Fruit fly (Drosophila melanogaster): ENCODE results near the gene hh.

The hh gene

dm6 chr3R:23181714-23182337, 40.1 kb upstream of the hh start:
- TF ChIP-seq ovo (GFP tag; optimal IDR thresholded peaks at IDR 0.05) (peak; percentile 32), Mnt (GFP tag; optimal IDR thresholded peaks at IDR 0.05) (no peak), pad (GFP tag; optimal IDR thresholded peaks at IDR 0.05) (peak; percentile 97)

dm6 chr3R:23180980-23181630, 39.4 kb upstream of the hh start:
- TF ChIP-seq CG7101 (tag; optimal IDR thresholded peaks at IDR 0.05) (peak; percentile 43), CG14711 (tag; optimal IDR thresholded peaks at IDR 0.05) (no peak), CG33017 (tag; optimal IDR thresholded peaks at IDR 0.05) (peak; percentile 49)

- TF ChIP-seq CG12768 (GFP tag; optimal IDR thresholded peaks at IDR 0.05) (no peak), kay (GFP tag; ENCODE audit: borderline replicate concordance) (peak; percentile 87), tj (GFP tag; optimal IDR thresholded peaks at IDR 0.05) (no peak)
These were observed 37.6 kb upstream of the hh start for dm6 chr3R:23179336-23179735.

dm6 chr3R:23178052-23178591, 36.4 kb upstream of the hh start:
- no peak for TF ChIP-seq tj (GFP tag; optimal IDR thresholded peaks at IDR 0.05)
- peak; percentile 6 for TF ChIP-seq CG7101 (tag; optimal IDR thresholded peaks at IDR 0.05)

DNA sequence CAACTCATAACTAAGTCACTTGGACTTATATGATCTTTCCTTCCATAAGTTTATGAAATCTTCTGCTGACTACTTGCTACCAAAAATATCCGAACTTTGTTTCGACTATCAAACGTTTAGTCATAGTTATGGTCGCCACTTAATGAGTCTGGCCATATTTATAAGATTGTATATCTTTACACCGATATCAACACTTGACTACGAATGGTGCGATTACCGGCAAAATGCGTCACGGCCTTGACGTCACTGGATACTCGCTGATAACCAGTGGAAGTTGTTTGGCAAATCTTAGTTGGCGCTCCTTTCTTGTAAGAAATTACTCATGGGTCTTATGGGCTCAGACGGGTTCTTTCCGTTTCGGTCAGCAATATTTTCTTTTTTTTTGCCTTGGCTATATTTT, 35.8 kb upstream of the hh start:
- TF ChIP-seq Clk (GFP tag; optimal IDR thresholded peaks at IDR 0.05) (no peak), Crg-1 (GFP tag; optimal IDR thresholded peaks at IDR 0.05) (no peak), cnc (optimal IDR thresholded peaks at IDR 0.05) (no peak), Mnt (GFP tag; optimal IDR thresholded peaks at IDR 0.05) (no peak), CG33017 (tag; optimal IDR thresholded peaks at IDR 0.05) (no peak), tj (GFP tag; optimal IDR thresholded peaks at IDR 0.05) (no peak), CG12768 (GFP tag; optimal IDR thresholded peaks at IDR 0.05) (no peak), CG5204 (GFP tag; optimal IDR thresholded peaks at IDR 0.05) (no peak), bab1 (GFP tag; optimal IDR thresholded peaks at IDR 0.05) (no peak), Hr96 (GFP tag; optimal IDR thresholded peaks at IDR 0.05) (no peak), cic (GFP tag; optimal IDR thresholded peaks at IDR 0.05) (no peak), CG7045 (GFP tag; optimal IDR thresholded peaks at IDR 0.05) (no peak), ovo (GFP tag; optimal IDR thresholded peaks at IDR 0.05) (no peak)

dm6 chr3R:23176445-23177087, 34.9 kb upstream of the hh start:
- TF ChIP-seq bab1 (GFP tag; optimal IDR thresholded peaks at IDR 0.05), result no peak
- peak; percentile 24 for TF ChIP-seq CG14711 (tag; optimal IDR thresholded peaks at IDR 0.05)
- TF ChIP-seq CG7101 (tag; optimal IDR thresholded peaks at IDR 0.05), result peak; percentile 83
- TF ChIP-seq Crg-1 (GFP tag; optimal IDR thresholded peaks at IDR 0.05), result peak; percentile 67
- TF ChIP-seq CG1620 (GFP tag; optimal IDR thresholded peaks at IDR 0.05), result peak; percentile 55
- peak; percentile 49 for TF ChIP-seq Clk (GFP tag; optimal IDR thresholded peaks at IDR 0.05)
- TF ChIP-seq CG7045 (GFP tag; optimal IDR thresholded peaks at IDR 0.05), result peak; percentile 81
- TF ChIP-seq CG5204 (GFP tag; optimal IDR thresholded peaks at IDR 0.05), result peak; percentile 58
- TF ChIP-seq toe (GFP tag; optimal IDR thresholded peaks at IDR 0.05), result peak; percentile 55
- peak; percentile 12 for TF ChIP-seq CG12768 (GFP tag; optimal IDR thresholded peaks at IDR 0.05)
- TF ChIP-seq CG33017 (tag; optimal IDR thresholded peaks at IDR 0.05), result peak; percentile 72
- no peak for TF ChIP-seq tj (GFP tag; optimal IDR thresholded peaks at IDR 0.05)
- TF ChIP-seq cic (GFP tag; optimal IDR thresholded peaks at IDR 0.05), result peak; percentile 88
- peak; percentile 60 for TF ChIP-seq CG11617 (GFP tag; optimal IDR thresholded peaks at IDR 0.05)
- TF ChIP-seq cnc (optimal IDR thresholded peaks at IDR 0.05), result no peak
- TF ChIP-seq Mnt (GFP tag; optimal IDR thresholded peaks at IDR 0.05), result peak; percentile 73
- peak; percentile 22 for TF ChIP-seq Hr96 (GFP tag; optimal IDR thresholded peaks at IDR 0.05)
- TF ChIP-seq kay (GFP tag; ENCODE audit: borderline replicate concordance), result peak; percentile 69
- TF ChIP-seq ovo (GFP tag; optimal IDR thresholded peaks at IDR 0.05), result peak; percentile 89
- peak; percentile 54 for TF ChIP-seq pad (GFP tag; optimal IDR thresholded peaks at IDR 0.05)

- TF ChIP-seq CG11617 (GFP tag; optimal IDR thresholded peaks at IDR 0.05) (peak; percentile 21), CG14711 (tag; optimal IDR thresholded peaks at IDR 0.05) (peak; percentile 61), bab1 (GFP tag; optimal IDR thresholded peaks at IDR 0.05) (peak; percentile 18), CG7101 (tag; optimal IDR thresholded peaks at IDR 0.05) (peak; percentile 59), Hr96 (GFP tag; optimal IDR thresholded peaks at IDR 0.05) (no peak), tj (GFP tag; optimal IDR thresholded peaks at IDR 0.05) (peak; percentile 6), CG1620 (GFP tag; optimal IDR thresholded peaks at IDR 0.05) (no peak)
These were observed 33.7 kb upstream of the hh start for dm6 chr3R:23175376-23175775.

Measured in whole organism, adult.